Fruit fly (Drosophila melanogaster): ENCODE results near the gene CG17294.

DNA sequence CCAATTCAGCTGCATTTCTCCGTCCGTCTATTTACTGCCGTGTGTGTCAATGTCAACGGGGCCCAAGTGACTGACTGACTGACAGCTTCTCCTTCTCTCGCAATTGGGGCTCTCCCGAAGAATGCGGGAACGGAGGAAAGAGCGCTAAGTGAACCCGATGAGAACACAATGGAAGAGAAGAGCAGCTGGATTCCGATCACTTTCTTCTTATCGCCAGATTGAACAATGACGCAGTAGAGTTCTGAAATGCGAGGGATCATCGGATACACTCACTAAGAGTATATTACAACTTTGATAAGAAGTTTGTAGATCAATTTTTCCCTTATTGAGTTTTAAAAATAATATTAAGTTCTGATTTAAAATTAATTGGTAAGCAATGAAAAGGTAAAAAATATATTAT, 34.7 kb downstream of the CG17294 start, which contains the start of gene Naglu:
- TF ChIP-seq ash1 (GFP tag; optimal IDR thresholded peaks at IDR 0.05) = no peak
- TF ChIP-seq vnd (GFP tag; IDR thresholded peaks at IDR 0.05; ENCODE audit: partially characterized antibody) = no peak
- TF ChIP-seq Hey (tag; optimal IDR thresholded peaks at IDR 0.05) = no peak
- no peak for TF ChIP-seq emc (GFP tag; optimal IDR thresholded peaks at IDR 0.05)
- TF ChIP-seq CG6654 (GFP tag; optimal IDR thresholded peaks at IDR 0.05) = no peak
- TF ChIP-seq CG5180 (GFP tag; optimal IDR thresholded peaks at IDR 0.05) = no peak
- TF ChIP-seq unpg (GFP tag; optimal IDR thresholded peaks at IDR 0.05) = no peak
- TF ChIP-seq nau (GFP tag; optimal IDR thresholded peaks at IDR 0.05) = no peak
- no peak for TF ChIP-seq caup (GFP tag; optimal IDR thresholded peaks at IDR 0.05; ENCODE audit: severe bottlenecking)
- no peak for TF ChIP-seq zfh2 (GFP tag; optimal IDR thresholded peaks at IDR 0.05)
- TF ChIP-seq CG10366 (GFP tag; IDR thresholded peaks at IDR 0.05) = no peak
- no peak for TF ChIP-seq CG12769 (tag; optimal IDR thresholded peaks at IDR 0.05)
- TF ChIP-seq fd102C (GFP tag; optimal IDR thresholded peaks at IDR 0.05) = no peak
